ENCODE assay signal across 1 worm cellular context in the genomic region with DNA sequence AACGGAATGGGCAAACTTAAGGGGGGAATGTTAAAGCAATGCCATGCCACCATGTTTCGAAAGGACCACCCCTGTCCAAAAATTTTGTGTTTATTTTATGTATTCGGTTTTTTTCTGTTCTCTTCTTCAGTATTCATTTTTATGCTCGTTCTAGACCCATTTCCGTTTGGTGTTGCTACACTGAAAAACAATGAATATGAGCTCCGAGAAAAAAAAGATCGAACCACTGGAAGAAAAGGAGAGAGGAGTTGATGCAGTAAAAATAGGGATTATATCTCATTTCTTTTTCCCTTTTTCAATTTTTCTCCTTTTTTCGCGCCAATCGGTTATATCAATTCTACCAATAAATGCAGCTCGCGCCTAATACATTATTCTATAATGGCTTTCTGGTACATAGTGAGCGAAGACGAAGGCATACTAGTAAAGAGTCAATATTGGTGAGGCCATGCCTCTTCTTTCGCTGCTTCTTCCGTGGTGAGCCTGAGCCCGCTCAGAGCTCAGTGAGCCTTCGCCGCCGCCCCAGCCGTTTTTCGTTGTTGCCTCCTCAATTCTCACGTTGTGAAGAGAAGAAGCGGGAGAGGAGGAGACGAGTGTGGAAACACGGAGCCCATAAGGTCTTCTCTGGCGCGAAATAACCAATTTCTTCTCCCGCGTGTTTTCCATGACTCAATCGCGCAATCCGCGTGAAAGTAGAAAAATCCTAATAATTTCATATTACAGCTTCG.
TF ChIP-seq lines count a peak whose summit lies in the region.

No protein-coding gene starts in this region.

TF ChIP-seq in whole organism, L1 larva, 84 proteins besides CTCF, POLR2A, EP300 and RAD21 (continued from another document):
- TF ChIP-seq efl-3 (GFP tag; optimal IDR thresholded peaks at IDR 0.05; lab: Kevin White, UChicago) (no peak), fos-1 (tag; optimal IDR thresholded peaks at IDR 0.05; lab: Kevin White, UChicago) (no peak)
